Worm (Caenorhabditis elegans): ENCODE data around the gene ZK1248.11.
A peak's percentile ranks its signal among the peaks of the same experiment; 100 is the strongest.

Gene ZK1248.11

DNA sequence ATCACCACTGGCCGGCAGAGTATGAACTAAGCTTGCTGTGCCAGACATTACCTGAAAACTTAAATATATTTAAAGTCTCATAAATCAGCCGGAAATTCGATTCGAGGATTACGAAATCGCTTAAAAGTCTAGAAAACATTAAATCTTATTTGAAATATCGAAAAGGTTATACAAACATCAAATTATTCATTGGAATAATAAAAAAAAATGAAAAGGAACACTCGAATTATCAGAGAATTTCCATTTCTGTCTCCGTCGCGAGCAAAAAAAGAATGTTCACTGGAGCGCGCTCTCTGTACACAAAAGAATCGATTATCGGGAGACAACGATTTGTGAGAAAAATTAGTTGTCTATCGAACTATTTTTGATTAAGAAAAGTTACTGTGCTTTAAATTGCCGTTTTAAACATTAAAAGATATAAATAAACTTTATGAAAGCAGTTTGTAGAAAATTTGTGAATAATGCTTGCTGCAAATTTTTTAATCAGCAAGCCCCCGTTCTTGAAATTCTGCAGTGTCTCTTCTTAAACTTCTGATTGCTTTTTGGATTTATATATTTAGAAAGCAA lies 7.8 kb upstream of the ZK1248.11 start, which contains the start of gene fzo-1 (continued):
- TF ChIP-seq nhr-85 (tag) = peak; percentile 56
- no peak for TF ChIP-seq nhr-77 (tag; optimal IDR thresholded peaks at IDR 0.05)
- TF ChIP-seq ces-1 (GFP tag; optimal IDR thresholded peaks at IDR 0.05) = no peak
- TF ChIP-seq efl-1 (optimal IDR thresholded peaks at IDR 0.05) = peak; percentile 42 to 50
- TF ChIP-seq efl-1 (GFP tag; optimal IDR thresholded peaks at IDR 0.05 in 1 of 2) = peak; percentile 22 to 36
- TF ChIP-seq elt-2 (tag; optimal IDR thresholded peaks at IDR 0.05) = peak; percentile 37
- TF ChIP-seq unc-62 (GFP tag; optimal IDR thresholded peaks at IDR 0.05) = no peak
- TF ChIP-seq dpl-1 (GFP tag; optimal IDR thresholded peaks at IDR 0.05) = peak; percentile 13 to 35 (median 21)
- no peak for TF ChIP-seq sptf-1 (tag; optimal IDR thresholded peaks at IDR 0.05)
- peak; percentile 74 for TF ChIP-seq nhr-71 (tag; optimal IDR thresholded peaks at IDR 0.05)
- TF ChIP-seq grh-1 (GFP tag; IDR thresholded peaks at IDR 0.05) = no peak
- TF ChIP-seq pqm-1 (tag; optimal IDR thresholded peaks at IDR 0.05) = no peak
- no peak for TF ChIP-seq nhr-237 (tag; optimal IDR thresholded peaks at IDR 0.05)
- peak; percentile 92 for TF ChIP-seq unc-98 (GFP tag; IDR thresholded peaks at IDR 0.05)
- no peak for TF ChIP-seq fos-1 (tag; optimal IDR thresholded peaks at IDR 0.05)
- TF ChIP-seq irx-1 (tag; optimal IDR thresholded peaks at IDR 0.05) = peak; percentile 20
- peak; percentile 7 for TF ChIP-seq F16B12.6 (tag; optimal IDR thresholded peaks at IDR 0.05)
- peak; percentile 58 for TF ChIP-seq snu-23 (GFP tag; optimal IDR thresholded peaks at IDR 0.05)
- TF ChIP-seq jun-1 (tag; optimal IDR thresholded peaks at IDR 0.05) = no peak
- TF ChIP-seq nhr-28 (tag; optimal IDR thresholded peaks at IDR 0.05) = no peak
- TF ChIP-seq lin-15B (tag; optimal IDR thresholded peaks at IDR 0.05) = peak; percentile 15
- peak; percentile 2 for TF ChIP-seq unc-86 (tag; optimal IDR thresholded peaks at IDR 0.05)
- TF ChIP-seq ceh-8 (GFP tag; optimal IDR thresholded peaks at IDR 0.05) = no peak
- TF ChIP-seq dsc-1 (tag; optimal IDR thresholded peaks at IDR 0.05) = peak; percentile 52
- no peak for TF ChIP-seq ama-1 (optimal IDR thresholded peaks at IDR 0.05)
- TF ChIP-seq fkh-10 (GFP tag; optimal IDR thresholded peaks at IDR 0.05) = no peak
- TF ChIP-seq lin-13 (GFP tag; optimal IDR thresholded peaks at IDR 0.05) = no peak
- no peak for TF ChIP-seq zip-4 (GFP tag; optimal IDR thresholded peaks at IDR 0.05)
- TF ChIP-seq elt-3 (tag; optimal IDR thresholded peaks at IDR 0.05) = no peak
- 0 out of 2 replicates have a peak, but pooled peaks have one; percentile 16 for TF ChIP-seq nhr-19 (GFP tag; conservative IDR thresholded peaks at IDR 0.05)
- TF ChIP-seq ztf-4 (tag; optimal IDR thresholded peaks at IDR 0.05) = no peak
- peak; percentile 33 for TF ChIP-seq C04F5.9 (tag; optimal IDR thresholded peaks at IDR 0.05)
- TF ChIP-seq nhr-12 (tag; optimal IDR thresholded peaks at IDR 0.05) = no peak
- peak; percentile 52 for TF ChIP-seq isw-1 (GFP tag; IDR thresholded peaks at IDR 0.05)
- no peak for TF ChIP-seq ets-5 (GFP tag; IDR thresholded peaks at IDR 0.05)
- peak in 1 of 2 experiments; percentile 64 for TF ChIP-seq ztf-11 (tag; optimal IDR thresholded peaks at IDR 0.05)
- no peak for TF ChIP-seq nhr-84 (tag; optimal IDR thresholded peaks at IDR 0.05)
- TF ChIP-seq hlh-4 (tag; optimal IDR thresholded peaks at IDR 0.05) = no peak
- peak; percentile 38 to 55 for TF ChIP-seq lin-35 (GFP tag; optimal IDR thresholded peaks at IDR 0.05)
- peak; percentile 45 for TF ChIP-seq C16A3.4 (tag; optimal IDR thresholded peaks at IDR 0.05)
- TF ChIP-seq sox-4 (tag; optimal IDR thresholded peaks at IDR 0.05) = peak; percentile 71
- peak; percentile 39 for TF ChIP-seq fkh-4 (tag; optimal IDR thresholded peaks at IDR 0.05; ENCODE audit: borderline replicate concordance)
- no peak for TF ChIP-seq hlh-17 (GFP tag; optimal IDR thresholded peaks at IDR 0.05; ENCODE audit: borderline replicate concordance)
- TF ChIP-seq skn-1 (tag; optimal IDR thresholded peaks at IDR 0.05) = peak; percentile 27
- TF ChIP-seq pax-3 (tag; optimal IDR thresholded peaks at IDR 0.05) = peak; percentile 86
- TF ChIP-seq hpl-2 (GFP tag; optimal IDR thresholded peaks at IDR 0.05) = no peak
- no peak for TF ChIP-seq C34B4.2 (tag; optimal IDR thresholded peaks at IDR 0.05)
- peak; percentile 73 for TF ChIP-seq lin-14 (GFP tag; optimal IDR thresholded peaks at IDR 0.05)
- peak; percentile 46 for TF ChIP-seq blmp-1 (tag; optimal IDR thresholded peaks at IDR 0.05)
- TF ChIP-seq nhr-76 (tag; optimal IDR thresholded peaks at IDR 0.05) = no peak
- TF ChIP-seq egl-13 (tag; optimal IDR thresholded peaks at IDR 0.05) = peak; percentile 16
- TF ChIP-seq aly-2 (tag; optimal IDR thresholded peaks at IDR 0.05) = no peak
- TF ChIP-seq nhr-47 (tag; optimal IDR thresholded peaks at IDR 0.05) = peak; percentile 69
- TF ChIP-seq nhr-90 (tag; optimal IDR thresholded peaks at IDR 0.05; ENCODE audit: poor library complexity) = peak; percentile 75

Measured in whole organism, L1 larva.